Worm (Caenorhabditis elegans) whole organism, L1 larva: ENCODE results near the gene Y58A7A.1.

Source experiments
- C04F5.9 ChIP-seq: sonication (generic microtip); optimal IDR thresholded peaks from 2 replicates; lab custom pipeline; 2016; ENCODE audit warnings: missing genetic modification characterization, missing compliant biosample characterization
- Y116A8C.19 ChIP-seq: sonication (generic microtip); optimal IDR thresholded peaks from 2 replicates; lab custom pipeline; 2016; ENCODE audit warnings: missing compliant biosample characterization, missing genetic modification characterization, borderline replicate concordance
- aly-2 ChIP-seq: fragments of 150-350 bp; optimal IDR thresholded peaks from 2 replicates; lab custom pipeline; 2014; ENCODE audit warnings: missing biosample characterization, missing genetic modification characterization
- blmp-1 ChIP-seq: fragments of 150-350 bp; optimal IDR thresholded peaks from 2 replicates; lab custom pipeline; 2014; ENCODE audit warnings: missing biosample characterization, missing genetic modification characterization
- ceh-88 ChIP-seq: fragments of 200-800 bp; sonication (Bioruptor generic); IDR thresholded peaks from 2 replicates; pipeline ENCODE4 v1.3.6; 2022; ENCODE audit warnings: missing genetic modification characterization, missing compliant biosample characterization
- ceh-90 ChIP-seq: sonication (generic microtip); optimal IDR thresholded peaks from 2 replicates; lab custom pipeline; 2016; ENCODE audit warnings: missing genetic modification characterization, missing compliant biosample characterization
- dsc-1 ChIP-seq: sonication (generic microtip); optimal IDR thresholded peaks from 2 replicates; lab custom pipeline; 2016; ENCODE audit warnings: mild to moderate bottlenecking, missing genetic modification characterization, missing compliant biosample characterization
- efl-1 ChIP-seq, 4 experiments: fragments of 150-350 bp; optimal IDR thresholded peaks in 3 of 4; peaks in 1 of 4; 1 replicate in 1 of 4; 2 replicates in 3 of 4; lab custom pipeline; 2014; ENCODE audit warnings: missing biosample characterization in 2 of 4, missing genetic modification characterization in 2 of 4, missing genetic modification reagents in 2 of 4
- elt-2 ChIP-seq: sonication (generic microtip); optimal IDR thresholded peaks from 2 replicates; lab custom pipeline; 2016; ENCODE audit warnings: missing genetic modification characterization, mild to moderate bottlenecking, inconsistent platforms, missing compliant biosample characterization, missing genetic modification reagents
- elt-3 ChIP-seq, 6 experiments: fragments of 150-350 bp in 1 of 6; sonication (generic microtip); optimal IDR thresholded peaks; 2 replicates each; lab custom pipeline; 2017 to 2018; ENCODE audit warnings: missing biosample characterization in 6 of 6, missing genetic modification characterization in 6 of 6, inconsistent platforms in 1 of 6
- fkh-10 ChIP-seq: sonication (generic microtip); optimal IDR thresholded peaks from 2 replicates; lab custom pipeline; 2017; ENCODE audit warnings: missing biosample characterization, missing genetic modification reagents, missing genetic modification characterization
- grh-1 ChIP-seq: fragments of 200-800 bp; sonication (Bioruptor generic); IDR thresholded peaks from 2 replicates; pipeline ENCODE4 v1.3.6; 2022; ENCODE audit warnings: missing genetic modification reagents, missing genetic modification characterization, missing compliant biosample characterization
- hlh-17 ChIP-seq: fragments of 200-800 bp; sonication (Bioruptor generic); optimal IDR thresholded peaks from 2 replicates; lab custom pipeline; 2018; ENCODE audit warnings: missing genetic modification characterization, mild to moderate bottlenecking, missing compliant biosample characterization, moderate library complexity, borderline replicate concordance
- hlh-4 ChIP-seq: sonication (generic microtip); optimal IDR thresholded peaks from 2 replicates; lab custom pipeline; 2016; ENCODE audit warnings: mild to moderate bottlenecking, missing genetic modification characterization, missing compliant biosample characterization
- irx-1 ChIP-seq: sonication (generic microtip); optimal IDR thresholded peaks from 2 replicates; lab custom pipeline; 2016; ENCODE audit warnings: missing genetic modification characterization, missing compliant biosample characterization
- lin-13 ChIP-seq: fragments of 150-350 bp; optimal IDR thresholded peaks from 2 replicates; lab custom pipeline; 2014; ENCODE audit warnings: missing biosample characterization, missing genetic modification reagents, missing genetic modification characterization
- lin-14 ChIP-seq: fragments of 200-800 bp; sonication (Bioruptor generic); optimal IDR thresholded peaks from 2 replicates; lab custom pipeline; 2018; ENCODE audit warnings: mild to moderate bottlenecking, missing genetic modification characterization, moderate library complexity, missing compliant biosample characterization
- lin-35 ChIP-seq, 2 experiments: fragments of 150-350 bp; optimal IDR thresholded peaks; 2 replicates each; lab custom pipeline; 2014; ENCODE audit warnings: missing biosample characterization in 2 of 2, missing genetic modification characterization in 2 of 2, missing genetic modification reagents in 2 of 2
- lir-3 ChIP-seq: sonication (generic microtip); optimal IDR thresholded peaks from 2 replicates; lab custom pipeline; 2016; ENCODE audit warnings: mild to moderate bottlenecking, missing genetic modification characterization, moderate library complexity, missing compliant biosample characterization; ENCODE audit not compliant: poor library complexity
- mab-9 ChIP-seq: fragments of 200-800 bp; sonication (Bioruptor generic); IDR thresholded peaks from 2 replicates; pipeline ENCODE4 v1.3.6; 2022; ENCODE audit warnings: missing genetic modification reagents, missing genetic modification characterization, missing compliant biosample characterization
- mdl-1 ChIP-seq, 2 experiments: fragments of 150-350 bp; optimal IDR thresholded peaks; 2 replicates each; lab custom pipeline; 2014 to 2017; ENCODE audit warnings: missing biosample characterization in 2 of 2, missing genetic modification characterization in 2 of 2, inconsistent platforms in 1 of 2
- nhr-11 ChIP-seq: fragments of 150-350 bp; optimal IDR thresholded peaks from 2 replicates; lab custom pipeline; 2014; ENCODE audit warnings: missing biosample characterization, missing genetic modification characterization
- nhr-12 ChIP-seq: sonication (generic microtip); optimal IDR thresholded peaks from 2 replicates; lab custom pipeline; 2017; ENCODE audit warnings: missing biosample characterization, missing genetic modification characterization
- nhr-20 ChIP-seq: sonication (generic microtip); optimal IDR thresholded peaks from 2 replicates; lab custom pipeline; 2016; ENCODE audit warnings: mild to moderate bottlenecking, missing genetic modification characterization, missing compliant biosample characterization
- nhr-28 ChIP-seq: fragments of 150-350 bp; optimal IDR thresholded peaks from 2 replicates; lab custom pipeline; 2014; ENCODE audit warnings: missing biosample characterization, missing genetic modification characterization
- nhr-47 ChIP-seq: sonication (generic microtip); optimal IDR thresholded peaks from 2 replicates; lab custom pipeline; 2016; ENCODE audit warnings: mild to moderate bottlenecking, missing genetic modification characterization, moderate library complexity, missing compliant biosample characterization
- nhr-71 ChIP-seq: sonication (generic microtip); optimal IDR thresholded peaks from 2 replicates; lab custom pipeline; 2016; ENCODE audit warnings: mild to moderate bottlenecking, missing genetic modification characterization, moderate library complexity, missing compliant biosample characterization
- nhr-85 ChIP-seq: sonication (generic microtip); peaks from one replicate; lab custom pipeline; 2016; ENCODE audit warnings: missing genetic modification characterization, inconsistent platforms, missing compliant biosample characterization
- nhr-90 ChIP-seq: sonication (generic microtip); optimal IDR thresholded peaks from 2 replicates; lab custom pipeline; 2016; ENCODE audit warnings: mild to moderate bottlenecking, missing genetic modification characterization, missing compliant biosample characterization; ENCODE audit not compliant: poor library complexity
- pag-3 ChIP-seq: sonication (generic microtip); optimal IDR thresholded peaks from 2 replicates; lab custom pipeline; 2017; ENCODE audit warnings: missing genetic modification characterization, mild to moderate bottlenecking, missing compliant biosample characterization, antibody characterized with exemption, borderline replicate concordance; ENCODE audit not compliant: insufficient read depth
- pqm-1 ChIP-seq: sonication (generic microtip); optimal IDR thresholded peaks from 3 replicates; lab custom pipeline; 2017; ENCODE audit warnings: missing biosample characterization, missing genetic modification characterization
- snu-23 ChIP-seq: sonication (generic microtip); optimal IDR thresholded peaks from 2 replicates; lab custom pipeline; 2016; ENCODE audit warnings: missing genetic modification characterization, missing compliant biosample characterization
- sox-4 ChIP-seq: sonication (generic microtip); optimal IDR thresholded peaks from 2 replicates; lab custom pipeline; 2016; ENCODE audit warnings: missing genetic modification characterization, missing compliant biosample characterization
- sup-37 ChIP-seq: fragments of 200-800 bp; sonication (Bioruptor generic); optimal IDR thresholded peaks from 2 replicates; lab custom pipeline; 2018; ENCODE audit warnings: mild to moderate bottlenecking, missing genetic modification characterization, missing compliant biosample characterization
- swsn-7 ChIP-seq: sonication (generic microtip); optimal IDR thresholded peaks from 2 replicates; lab custom pipeline; 2016; ENCODE audit warnings: missing genetic modification characterization, missing compliant biosample characterization
- unc-130 ChIP-seq: fragments of 150-350 bp; optimal IDR thresholded peaks from 2 replicates; lab custom pipeline; 2017; ENCODE audit warnings: missing biosample characterization, missing genetic modification characterization, inconsistent platforms
- unc-30 ChIP-seq: sonication (generic microtip); optimal IDR thresholded peaks from 2 replicates; lab custom pipeline; 2017; ENCODE audit warnings: missing biosample characterization, missing genetic modification characterization
- unc-62 ChIP-seq: fragments of 150-350 bp; optimal IDR thresholded peaks from 2 replicates; lab custom pipeline; 2014; ENCODE audit warnings: missing biosample characterization, missing genetic modification reagents, missing genetic modification characterization
- unc-86 ChIP-seq: sonication (generic microtip); optimal IDR thresholded peaks from 2 replicates; lab custom pipeline; 2016; ENCODE audit warnings: missing genetic modification characterization, missing compliant biosample characterization
- unc-98 ChIP-seq: fragments of 200-800 bp; sonication (Bioruptor generic); IDR thresholded peaks from 2 replicates; pipeline ENCODE4 v1.3.6; 2022; ENCODE audit warnings: missing genetic modification characterization, missing compliant biosample characterization
- vab-15 ChIP-seq: sonication (generic microtip); optimal IDR thresholded peaks from 2 replicates; lab custom pipeline; 2017; ENCODE audit warnings: missing genotype, mild to moderate bottlenecking, missing genetic modification characterization, missing compliant biosample characterization
- zag-1 ChIP-seq: fragments of 150-350 bp; optimal IDR thresholded peaks from 2 replicates; lab custom pipeline; 2014; ENCODE audit warnings: missing biosample characterization, missing genetic modification characterization
- zip-4 ChIP-seq: fragments of 200-800 bp; sonication (Bioruptor generic); optimal IDR thresholded peaks from 2 replicates; lab custom pipeline; 2018; ENCODE audit warnings: mild to moderate bottlenecking, missing genetic modification characterization, moderate library complexity, missing compliant biosample characterization
- ztf-11 ChIP-seq, 2 experiments: sonication (generic microtip); optimal IDR thresholded peaks; 2 replicates each; lab custom pipeline; 2016 to 2017; ENCODE audit warnings: missing genetic modification characterization in 2 of 2, missing biosample characterization in 1 of 2, missing compliant biosample characterization in 1 of 2
- ztf-4 ChIP-seq: fragments of 150-350 bp; optimal IDR thresholded peaks from 2 replicates; lab custom pipeline; 2014; ENCODE audit warnings: missing biosample characterization, missing genetic modification characterization

Y58A7A.1 gene

DNA sequence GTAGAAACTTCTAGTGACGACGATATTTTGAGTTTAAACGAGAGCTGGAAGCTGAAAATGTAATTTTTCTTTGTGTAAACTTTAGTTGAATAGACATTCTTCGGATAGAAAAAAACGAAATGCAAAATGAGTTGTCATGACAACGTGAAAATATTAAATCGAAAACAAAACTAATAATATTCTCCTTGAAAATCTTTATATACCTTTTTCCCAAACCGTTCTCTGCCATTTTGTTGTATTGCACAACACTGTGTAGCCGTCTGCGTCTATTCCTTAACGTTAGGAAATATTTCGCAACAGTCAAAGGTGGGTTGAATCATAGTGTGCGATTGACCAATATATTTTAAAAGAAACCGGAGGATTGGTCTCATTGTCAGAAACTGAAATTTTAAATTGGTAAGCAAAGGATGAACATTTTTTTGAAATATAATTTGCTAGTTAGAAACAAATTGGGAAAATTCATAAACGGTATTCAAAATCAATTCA is 11.6 kb upstream of the Y58A7A.1 start, which contains the start of gene Y58A7A.3 (continued):
- peak; percentile 96 for TF ChIP-seq zip-4
- TF ChIP-seq ztf-11 (tag; optimal IDR thresholded peaks at IDR 0.05; lab: Kevin White, UChicago) = no peak
- TF ChIP-seq ceh-88 (GFP tag; lab: Robert Waterston, UW) = no peak
- TF ChIP-seq C04F5.9 = no peak
- TF ChIP-seq unc-98 = no peak
- no peak for TF ChIP-seq lir-3 (tag; lab: Kevin White, UChicago)
- TF ChIP-seq nhr-71 = peak; percentile 63
- no peak for TF ChIP-seq hlh-4 (tag; lab: Kevin White, UChicago)
- peak; percentile 77 for TF ChIP-seq lin-14 (GFP tag; lab: Kevin White, UChicago)
- TF ChIP-seq pag-3 (tag; lab: Kevin White, UChicago) = no peak
- TF ChIP-seq snu-23 (GFP tag; lab: Kevin White, UChicago) = peak; percentile 49
- no peak for TF ChIP-seq mab-9 (GFP tag; lab: Robert Waterston, UW)
- TF ChIP-seq unc-130 (tag; lab: Kevin White, UChicago) = no peak
- no peak for TF ChIP-seq pqm-1 (tag; lab: Kevin White, UChicago)
- TF ChIP-seq blmp-1 = peak; percentile 41
- no peak for TF ChIP-seq aly-2 (tag; lab: Kevin White, UChicago)
- TF ChIP-seq unc-86 (tag; lab: Kevin White, UChicago) = no peak
- TF ChIP-seq nhr-12 = no peak
- TF ChIP-seq nhr-28 (tag; lab: Kevin White, UChicago) = no peak
- peak in 1 of 2 experiments; percentile 71 for TF ChIP-seq lin-35 (GFP tag; optimal IDR thresholded peaks at IDR 0.05; lab: Kevin White, UChicago)
- peak; percentile 22 for TF ChIP-seq nhr-11 (tag; lab: Kevin White, UChicago)
- TF ChIP-seq elt-3 (tag; optimal IDR thresholded peaks at IDR 0.05; lab: Kevin White, UChicago) = peak in 2 of 6 experiments; percentile 57 to 60
- TF ChIP-seq sup-37 (GFP tag; lab: Kevin White, UChicago) = no peak
- no peak for TF ChIP-seq ztf-4 (tag; lab: Kevin White, UChicago)
- TF ChIP-seq nhr-47 (tag; lab: Kevin White, UChicago) = peak; percentile 31
- peak; percentile 51 for TF ChIP-seq nhr-90 (tag; lab: Kevin White, UChicago)
- TF ChIP-seq dsc-1 (tag; lab: Kevin White, UChicago) = no peak
- TF ChIP-seq nhr-20 (tag; lab: Kevin White, UChicago) = peak; percentile 11
- no peak for TF ChIP-seq zag-1 (tag; lab: Kevin White, UChicago)
- no peak for TF ChIP-seq elt-2 (tag; lab: Kevin White, UChicago)
- no peak for TF ChIP-seq unc-30 (tag; lab: Kevin White, UChicago)
- peak; percentile 31 for TF ChIP-seq swsn-7 (tag; lab: Kevin White, UChicago)
- TF ChIP-seq ceh-90 = no peak
- peak; percentile 31 for TF ChIP-seq irx-1 (tag; lab: Kevin White, UChicago)
- peak; percentile 36 to 60 for TF ChIP-seq efl-1 (optimal IDR thresholded peaks at IDR 0.05; lab: Kevin White, UChicago)
- TF ChIP-seq efl-1 (GFP tag; optimal IDR thresholded peaks at IDR 0.05 in 1 of 2; lab: Kevin White, UChicago) = peak in 1 of 2 experiments; percentile 39
- no peak for TF ChIP-seq hlh-17 (GFP tag; lab: Kevin White, UChicago)
- TF ChIP-seq sox-4 (tag; lab: Kevin White, UChicago) = no peak
- peak in 1 of 2 experiments; percentile 67 for TF ChIP-seq mdl-1 (tag; optimal IDR thresholded peaks at IDR 0.05; lab: Kevin White, UChicago)
- TF ChIP-seq fkh-10 = no peak
- TF ChIP-seq unc-62 (GFP tag; lab: Kevin White, UChicago) = no peak
- no peak for TF ChIP-seq grh-1

DNA sequence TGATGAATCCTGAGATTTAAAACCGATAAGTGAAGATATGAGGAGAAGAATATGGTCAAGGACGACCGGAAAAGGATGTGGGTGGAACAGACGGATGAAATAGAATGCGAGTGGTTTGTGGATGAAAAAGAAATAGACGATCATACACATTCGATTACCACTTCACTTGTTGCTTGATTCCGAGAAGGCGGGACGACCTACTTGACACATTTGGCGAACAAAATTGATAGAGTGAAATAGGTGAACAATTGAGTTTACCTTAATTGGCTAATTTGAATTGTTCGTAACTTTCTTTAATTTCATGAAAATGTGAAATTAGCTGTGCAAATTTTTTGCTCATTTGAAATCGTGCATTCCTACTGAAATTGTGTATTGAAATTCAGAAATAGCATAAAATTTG is 2.7 kb upstream of the Y58A7A.1 start, which contains the start of gene Y58A7A.2:
Gene Y58A7A.2, minus strand, starts transcription at position 101 of the 400 bp plus-strand sequence.
- TF ChIP-seq Y116A8C.19 (tag; lab: Kevin White, UChicago) = no peak
- no peak for TF ChIP-seq vab-15 (tag; lab: Kevin White, UChicago)
- TF ChIP-seq sox-4 (tag; lab: Kevin White, UChicago) = no peak
- TF ChIP-seq nhr-11 (tag; lab: Kevin White, UChicago) = no peak
- peak; percentile 79 for TF ChIP-seq blmp-1
- TF ChIP-seq elt-2 (tag; lab: Kevin White, UChicago) = no peak
- TF ChIP-seq lin-13 (GFP tag; lab: Kevin White, UChicago) = no peak
- TF ChIP-seq nhr-85 (tag; lab: Kevin White, UChicago) = peak; percentile 4
